Fruit fly (Drosophila melanogaster): ENCODE measurements around the gene AhcyL2.
A peak's percentile ranks its signal among the peaks of the same experiment; 100 is the strongest.

AhcyL2 gene

DNA sequence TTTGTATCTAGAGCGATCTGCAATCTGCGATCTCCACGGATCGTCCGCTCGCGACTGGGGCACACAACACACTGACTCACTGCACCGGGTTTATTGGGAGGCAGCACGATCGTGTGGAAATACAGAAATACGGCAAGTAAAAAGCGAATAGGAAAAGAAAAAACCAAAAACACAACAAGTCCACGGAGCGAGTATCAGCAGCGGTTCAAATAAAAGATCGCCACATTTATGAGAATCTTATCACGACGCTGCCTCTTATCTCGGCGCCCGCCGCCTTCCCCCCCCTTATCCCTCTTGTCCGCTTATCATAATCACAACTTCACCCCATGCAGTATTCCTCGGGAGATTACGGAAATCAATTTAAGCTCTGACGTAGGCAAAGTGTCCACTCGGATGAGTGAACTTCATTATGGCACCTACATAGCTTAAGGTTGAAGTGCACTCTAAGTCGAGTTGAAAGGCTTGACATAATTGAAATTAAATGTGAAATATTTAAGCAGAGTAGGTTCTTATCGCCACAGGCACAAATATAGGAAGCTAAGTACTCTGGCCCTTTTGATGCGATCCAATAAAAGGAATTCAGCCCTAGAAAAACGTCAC, at the start of gene AhcyL2:
TSS of gene AhcyL2 (minus strand) at position 51 of the 600 bp plus-strand sequence.
- TF ChIP-seq cyc (GFP tag; optimal IDR thresholded peaks at IDR 0.05) (no peak), CG16779 (tag; optimal IDR thresholded peaks at IDR 0.05) (no peak), CG6163 (GFP tag; IDR thresholded peaks at IDR 0.05) (no peak; the same call in 2 of the 3 replicates), salr (GFP tag; optimal IDR thresholded peaks at IDR 0.05) (no peak), fd85E (GFP tag; optimal IDR thresholded peaks at IDR 0.05) (no peak), Eip78C (GFP tag) (peak; percentile 72), CG1621 (tag; optimal IDR thresholded peaks at IDR 0.05) (no peak), fkh (GFP tag; optimal IDR thresholded peaks at IDR 0.05) (peak; percentile 14), Sox15 (GFP tag; optimal IDR thresholded peaks at IDR 0.05) (no peak), CG11294 (GFP tag; IDR thresholded peaks at IDR 0.05) (no peak), topi (GFP tag; optimal IDR thresholded peaks at IDR 0.05) (no peak), CG8119 (GFP tag; IDR thresholded peaks at IDR 0.05) (no peak), dsx (GFP tag; optimal IDR thresholded peaks at IDR 0.05; ENCODE audit: poor library complexity, severe bottlenecking) (no peak), CG8319 (GFP tag; optimal IDR thresholded peaks at IDR 0.05) (no peak), Sox102F (GFP tag; optimal IDR thresholded peaks at IDR 0.05) (no peak), CG6792 (GFP tag; optimal IDR thresholded peaks at IDR 0.05) (no peak), vri (GFP tag; optimal IDR thresholded peaks at IDR 0.05) (peak; percentile 84), CG10669 (GFP tag; optimal IDR thresholded peaks at IDR 0.05) (no peak), CG34406 (GFP tag; optimal IDR thresholded peaks at IDR 0.05) (no peak), eg (GFP tag; IDR thresholded peaks at IDR 0.05) (no peak), CG4318 (GFP tag; optimal IDR thresholded peaks at IDR 0.05) (no peak), spab (GFP tag; optimal IDR thresholded peaks at IDR 0.05) (no peak), Gug (GFP tag; IDR thresholded peaks at IDR 0.05) (no peak), Lpt (GFP tag; optimal IDR thresholded peaks at IDR 0.05) (peak; percentile 2), CG11902 (GFP tag; optimal IDR thresholded peaks at IDR 0.05) (no peak), CG6276 (GFP tag; optimal IDR thresholded peaks at IDR 0.05) (no peak), Eip93F (GFP tag; optimal IDR thresholded peaks at IDR 0.05) (no peak), Ets96B (tag; optimal IDR thresholded peaks at IDR 0.05) (no peak), CG6808 (GFP tag; optimal IDR thresholded peaks at IDR 0.05) (no peak), ss (GFP tag; optimal IDR thresholded peaks at IDR 0.05) (no peak), Hr4 (GFP tag; optimal IDR thresholded peaks at IDR 0.05) (no peak), lz (GFP tag; optimal IDR thresholded peaks at IDR 0.05) (no peak), CG10631 (GFP tag; optimal IDR thresholded peaks at IDR 0.05) (no peak), svp (GFP tag) (peak; percentile 100), CG6854 (GFP tag; optimal IDR thresholded peaks at IDR 0.05) (peak; percentile 1), CG9139 (GFP tag; optimal IDR thresholded peaks at IDR 0.05) (no peak), CG15336 (GFP tag; IDR thresholded peaks at IDR 0.05) (peak; percentile 28; the same call in 1 of the 2 replicates), net (GFP tag; optimal IDR thresholded peaks at IDR 0.05) (no peak), achi (GFP tag; optimal IDR thresholded peaks at IDR 0.05) (no peak), CG11762 (GFP tag; optimal IDR thresholded peaks at IDR 0.05; ENCODE audit: insufficient read depth) (no peak), Sox14 (GFP tag; optimal IDR thresholded peaks at IDR 0.05) (no peak), Met (GFP tag; optimal IDR thresholded peaks at IDR 0.05) (no peak), Blimp-1 (GFP tag; optimal IDR thresholded peaks at IDR 0.05) (no peak), OdsH (GFP tag; optimal IDR thresholded peaks at IDR 0.05) (no peak), CG3032 (tag; optimal IDR thresholded peaks at IDR 0.05) (no peak), dac (GFP tag; optimal IDR thresholded peaks at IDR 0.05) (no peak), CG32006 (GFP tag; optimal IDR thresholded peaks at IDR 0.05) (no peak), esn (GFP tag; optimal IDR thresholded peaks at IDR 0.05) (no peak), Smox (GFP tag; optimal IDR thresholded peaks at IDR 0.05) (no peak), Ets21C (GFP tag; optimal IDR thresholded peaks at IDR 0.05) (no peak), pdm3 (GFP tag; optimal IDR thresholded peaks at IDR 0.05) (no peak), acj6 (GFP tag; optimal IDR thresholded peaks at IDR 0.05) (no peak)
